Fruit fly (Drosophila melanogaster) whole organism, embryonic: ENCODE data around the gene cni.
A peak's percentile ranks its signal among the peaks of the same experiment; 100 is the strongest.

ENCODE experiments used
- B-H2 ChIP-seq: fragments of 200-800 bp; sonication (Bioruptor generic); optimal IDR thresholded peaks from 2 replicates; lab custom pipeline; 2018; ENCODE audit warnings: missing biosample characterization, mild to moderate bottlenecking, missing genetic modification characterization
- Bteb2 ChIP-seq: fragments of 200-800 bp; sonication (Bioruptor generic); optimal IDR thresholded peaks from 2 replicates; lab custom pipeline; 2016; ENCODE audit warnings: missing biosample characterization, missing genetic modification characterization
- CG10565 ChIP-seq: fragments of 200-800 bp; sonication (Bioruptor generic); optimal IDR thresholded peaks from 3 replicates; lab custom pipeline; 2016; ENCODE audit warnings: missing biosample characterization, mild to moderate bottlenecking, missing genetic modification characterization
- CG10979 ChIP-seq: fragments of 200-800 bp; sonication (Bioruptor generic); optimal IDR thresholded peaks from 2 replicates; lab custom pipeline; 2018; ENCODE audit warnings: missing biosample characterization, mild to moderate bottlenecking, missing genetic modification characterization, moderate library complexity
- CG11247 ChIP-seq: fragments of 200-800 bp; sonication (Bioruptor generic); IDR thresholded peaks from 2 replicates; pipeline ENCODE4 v1.3.6; 2022; ENCODE audit warnings: missing biosample characterization, missing genetic modification characterization
- CG12155 ChIP-seq: fragments of 200-800 bp; sonication (Bioruptor generic); optimal IDR thresholded peaks from 3 replicates; lab custom pipeline; 2016; ENCODE audit warnings: missing biosample characterization, missing genetic modification characterization
- CG1233 ChIP-seq: fragments of 200-800 bp; sonication (Bioruptor generic); optimal IDR thresholded peaks from 4 replicates; lab custom pipeline; 2018; ENCODE audit warnings: missing biosample characterization, mild to moderate bottlenecking, missing genetic modification characterization
- CG1602 ChIP-seq: fragments of 200-800 bp; sonication (Bioruptor generic); optimal IDR thresholded peaks from 3 replicates; lab custom pipeline; 2016; ENCODE audit warnings: missing biosample characterization, missing genetic modification characterization
- CG17186 ChIP-seq: fragments of 200-800 bp; sonication (Bioruptor generic); optimal IDR thresholded peaks from 3 replicates; lab custom pipeline; 2017; ENCODE audit warnings: missing biosample characterization, missing genetic modification reagents, missing genetic modification characterization
- CG1832 ChIP-seq: fragments of 200-800 bp; sonication (Bioruptor generic); optimal IDR thresholded peaks from 2 replicates; lab custom pipeline; 2017; ENCODE audit warnings: missing biosample characterization, mild to moderate bottlenecking, missing genetic modification characterization, inconsistent platforms
- CG2678 ChIP-seq: fragments of 200-800 bp; sonication (Bioruptor generic); optimal IDR thresholded peaks from 3 replicates; lab custom pipeline; 2019; ENCODE audit warnings: missing biosample characterization, mild to moderate bottlenecking, missing genetic modification characterization, moderate library complexity
- CG3995 ChIP-seq: fragments of 200-800 bp; sonication (Bioruptor generic); optimal IDR thresholded peaks from 3 replicates; lab custom pipeline; 2016; ENCODE audit warnings: missing biosample characterization, missing genetic modification characterization
- CG4820 ChIP-seq: fragments of 200-800 bp; sonication (Bioruptor generic); optimal IDR thresholded peaks from 3 replicates; lab custom pipeline; 2016; ENCODE audit warnings: missing biosample characterization, missing genetic modification characterization
- CG5245 ChIP-seq: fragments of 200-800 bp; sonication (Bioruptor generic); optimal IDR thresholded peaks from 3 replicates; lab custom pipeline; 2016; ENCODE audit warnings: missing biosample characterization, missing genetic modification characterization
- CG6175 ChIP-seq: fragments of 200-800 bp; sonication (Bioruptor generic); IDR thresholded peaks from 3 replicates; pipeline ENCODE4 v1.3.6; 2022; ENCODE audit warnings: missing biosample characterization, missing genetic modification characterization
- CG6272 ChIP-seq: fragments of 200-800 bp; sonication (Bioruptor generic); IDR thresholded peaks from 2 replicates; pipeline ENCODE4 v1.3.6; 2022; ENCODE audit warnings: missing biosample characterization, missing genetic modification characterization
- CG7372 ChIP-seq: fragments of 200-800 bp; sonication (Bioruptor generic); IDR thresholded peaks from 2 replicates; pipeline ENCODE4 v1.3.6; 2022; ENCODE audit warnings: missing biosample characterization, missing genetic modification characterization
- CG9609 ChIP-seq: fragments of 200-800 bp; sonication (Bioruptor generic); optimal IDR thresholded peaks from 3 replicates; lab custom pipeline; 2016; ENCODE audit warnings: missing biosample characterization, missing genetic modification characterization
- Chrac-16 ChIP-seq: fragments of 200-800 bp; sonication (Bioruptor generic); optimal IDR thresholded peaks from 3 replicates; lab custom pipeline; 2016; ENCODE audit warnings: missing biosample characterization, missing genetic modification characterization
- Deaf1 ChIP-seq: fragments of 200-800 bp; optimal IDR thresholded peaks from 3 replicates; lab custom pipeline; 2019; ENCODE audit warnings: missing biosample characterization, mild to moderate bottlenecking, missing genetic modification characterization, moderate library complexity
- Dll ChIP-seq: fragments of 200-800 bp; sonication (Bioruptor generic); IDR thresholded peaks from 4 replicates; pipeline ENCODE4 v1.3.6; 2022; ENCODE audit warnings: missing biosample characterization, missing genetic modification characterization; ENCODE audit not compliant: partially characterized antibody
- Fer2 ChIP-seq: fragments of 200-800 bp; sonication (Bioruptor generic); optimal IDR thresholded peaks from 2 replicates; lab custom pipeline; 2018; ENCODE audit warnings: missing biosample characterization, mild to moderate bottlenecking, missing genetic modification characterization, moderate library complexity
- Fer3 ChIP-seq: fragments of 200-800 bp; sonication (Bioruptor generic); optimal IDR thresholded peaks from 2 replicates; lab custom pipeline; 2018; ENCODE audit warnings: missing biosample characterization, mild to moderate bottlenecking, missing genetic modification characterization, moderate library complexity
- H15 ChIP-seq: fragments of 200-800 bp; sonication (Bioruptor generic); IDR thresholded peaks from 3 replicates; pipeline ENCODE4 v1.3.6; 2022; ENCODE audit warnings: missing biosample characterization, missing genetic modification characterization
- HLHmδ ChIP-seq: fragments of 200-800 bp; sonication (Bioruptor generic); optimal IDR thresholded peaks from 2 replicates; lab custom pipeline; 2018; ENCODE audit warnings: missing biosample characterization, mild to moderate bottlenecking, missing genetic modification characterization, moderate library complexity
- Hr78 ChIP-seq, 2 experiments: fragments of 200-800 bp in 1 of 2; fragments of >200 bp in 1 of 2; sonication (Bioruptor generic) in 1 of 2; optimal IDR thresholded peaks; 2 replicates each; lab custom pipeline; 2017 to 2019; ENCODE audit warnings: missing biosample characterization in 2 of 2, missing genetic modification characterization in 2 of 2, mild to moderate bottlenecking in 1 of 2, moderate library complexity in 1 of 2
- MBD-R2 ChIP-seq: fragments of 200-800 bp; sonication (Bioruptor generic); IDR thresholded peaks from 2 replicates; pipeline ENCODE4 v1.3.6; 2022; ENCODE audit warnings: missing biosample characterization, missing genetic modification characterization
- Max ChIP-seq: fragments of 200-800 bp; sonication (Bioruptor generic); optimal IDR thresholded peaks from 2 replicates; lab custom pipeline; 2016; ENCODE audit warnings: missing biosample characterization, mild to moderate bottlenecking, missing genetic modification characterization
- Nf-YA ChIP-seq: fragments of 200-800 bp; sonication (Bioruptor generic); IDR thresholded peaks from 2 replicates; pipeline ENCODE4 v1.3.6; 2022; ENCODE audit warnings: missing biosample characterization, missing genetic modification characterization
- NfI ChIP-seq: fragments of 200-800 bp; sonication (Bioruptor generic); optimal IDR thresholded peaks from 3 replicates; lab custom pipeline; 2018; ENCODE audit warnings: missing biosample characterization, mild to moderate bottlenecking, missing genetic modification characterization, moderate library complexity
- Vsx1 ChIP-seq: fragments of 200-800 bp; sonication (Bioruptor generic); optimal IDR thresholded peaks from 2 replicates; lab custom pipeline; 2017; ENCODE audit warnings: missing biosample characterization, mild to moderate bottlenecking, missing genetic modification characterization, missing genetic modification reagents
- aop ChIP-seq: fragments of 200-800 bp; sonication (Bioruptor generic); IDR thresholded peaks from 2 replicates; pipeline ENCODE4 v1.3.6; 2022; ENCODE audit warnings: missing biosample characterization, missing genetic modification characterization
- ash1 ChIP-seq: fragments of 200-800 bp; sonication (Bioruptor generic); optimal IDR thresholded peaks from 2 replicates; lab custom pipeline; 2018; ENCODE audit warnings: missing biosample characterization, mild to moderate bottlenecking, missing genetic modification characterization
- bcd ChIP-seq: fragments of 200-800 bp; sonication (Bioruptor generic); optimal IDR thresholded peaks from 2 replicates; lab custom pipeline; 2017; ENCODE audit warnings: missing biosample characterization, mild to moderate bottlenecking, missing genetic modification characterization
- bowl ChIP-seq: fragments of 200-800 bp; sonication (Bioruptor generic); IDR thresholded peaks from 2 replicates; pipeline ENCODE4 v1.3.6; 2022; ENCODE audit warnings: missing biosample characterization, missing genetic modification characterization
- chm ChIP-seq: fragments of 200-800 bp; sonication (Bioruptor generic); IDR thresholded peaks from 2 replicates; pipeline ENCODE4 v1.3.6; 2022; ENCODE audit warnings: missing biosample characterization, missing genetic modification characterization
- eve ChIP-seq, 2 experiments: fragments of >200 bp; optimal IDR thresholded peaks; 2 replicates each; lab custom pipeline; 2017; ENCODE audit warnings: missing biosample characterization in 2 of 2, missing genetic modification characterization in 2 of 2
- gt ChIP-seq: fragments of 200-800 bp; sonication (Bioruptor generic); IDR thresholded peaks from 2 replicates; pipeline ENCODE4 v1.3.6; 2022; ENCODE audit warnings: missing biosample characterization, missing genetic modification characterization
- h ChIP-seq: fragments of >200 bp; optimal IDR thresholded peaks from 2 replicates; lab custom pipeline; 2017
- kah ChIP-seq: fragments of 200-800 bp; sonication (Bioruptor generic); optimal IDR thresholded peaks from 2 replicates; lab custom pipeline; 2018; ENCODE audit warnings: missing biosample characterization, mild to moderate bottlenecking, missing genetic modification characterization
- klu ChIP-seq: fragments of 200-800 bp; sonication (Bioruptor generic); IDR thresholded peaks from 2 replicates; pipeline ENCODE4 v1.3.6; 2022; ENCODE audit warnings: missing biosample characterization, missing genetic modification characterization
- knrl ChIP-seq: fragments of 200-800 bp; sonication (Bioruptor generic); IDR thresholded peaks from 3 replicates; pipeline ENCODE4 v1.3.6; 2022; ENCODE audit warnings: missing biosample characterization, missing genetic modification characterization; ENCODE audit not compliant: partially characterized antibody
- phol ChIP-seq: fragments of 200-800 bp; sonication (Bioruptor generic); optimal IDR thresholded peaks from 3 replicates; lab custom pipeline; 2018; ENCODE audit warnings: missing biosample characterization, mild to moderate bottlenecking, missing genetic modification characterization, moderate library complexity
- prd ChIP-seq, 3 experiments: fragments of >200 bp in 2 of 3; fragments of 200-800 bp in 1 of 3; sonication (Bioruptor generic) in 1 of 3; optimal IDR thresholded peaks in 2 of 3; IDR thresholded peaks in 1 of 3; 2 replicates in 2 of 3; 3 replicates in 1 of 3; pipeline versions ENCODE4 v1.3.6 to Lab custom; 2017 to 2022; ENCODE audit warnings: missing biosample characterization in 1 of 3, missing genetic modification characterization in 1 of 3
- row ChIP-seq: fragments of 200-800 bp; sonication (Bioruptor generic); IDR thresholded peaks from 3 replicates; pipeline ENCODE4 v1.3.6; 2022; ENCODE audit warnings: missing biosample characterization, missing genetic modification characterization
- sd ChIP-seq: fragments of 200-800 bp; sonication (Bioruptor generic); optimal IDR thresholded peaks from 3 replicates; lab custom pipeline; 2018; ENCODE audit warnings: missing biosample characterization, mild to moderate bottlenecking, missing genetic modification characterization, moderate library complexity
- sens-2 ChIP-seq: fragments of 200-800 bp; sonication (Bioruptor generic); IDR thresholded peaks from 2 replicates; pipeline ENCODE4 v1.3.6; 2022; ENCODE audit warnings: missing biosample characterization, missing genetic modification characterization
- stc ChIP-seq: fragments of 200-800 bp; sonication (Bioruptor generic); IDR thresholded peaks from 2 replicates; pipeline ENCODE4 v1.3.6; 2022; ENCODE audit warnings: missing biosample characterization, missing genetic modification characterization
- tgo ChIP-seq: fragments of 200-800 bp; sonication (Bioruptor generic); IDR thresholded peaks from 3 replicates; pipeline ENCODE4 v1.3.6; 2022; ENCODE audit warnings: missing biosample characterization, missing genetic modification characterization
- tio ChIP-seq: fragments of 200-800 bp; sonication (Bioruptor generic); optimal IDR thresholded peaks from 2 replicates; lab custom pipeline; 2017; ENCODE audit warnings: missing biosample characterization, missing genetic modification characterization, inconsistent platforms

Gene cni

DNA sequence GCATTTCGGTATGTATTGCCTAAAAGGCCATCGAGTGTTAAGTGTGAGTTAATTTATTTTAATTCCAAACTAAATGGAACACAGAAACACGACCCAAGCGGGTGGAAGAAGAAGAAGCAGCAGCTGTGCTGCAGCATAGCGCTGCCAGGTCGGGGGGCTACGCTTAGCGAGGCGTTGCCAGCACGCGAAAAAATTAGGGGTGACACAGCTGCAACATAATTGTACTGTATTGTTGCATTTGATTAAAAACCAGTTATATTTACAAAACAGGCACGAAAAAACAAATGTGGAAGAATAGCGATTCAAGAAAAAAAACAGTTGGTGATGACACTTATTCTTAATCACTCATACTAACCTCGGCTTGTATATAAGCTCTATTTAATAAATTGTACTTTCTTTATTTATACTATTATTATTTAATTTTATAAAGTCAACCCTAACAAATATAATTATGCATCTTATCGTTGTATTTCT lies 39.7 kb upstream of the cni start (continued):
- TF ChIP-seq bcd (GFP tag; lab: Kevin White, UChicago) (peak; percentile 75), CG3995 (peak; percentile 39), kah (GFP tag; lab: Kevin White, UChicago) (peak; percentile 39), MBD-R2 (GFP tag; lab: Robert Waterston, UW) (peak; percentile 77), CG5245 (GFP tag; lab: Kevin White, UChicago) (peak; percentile 49), CG1233 (GFP tag; lab: Kevin White, UChicago) (peak; percentile 21), bowl (GFP tag; lab: Robert Waterston, UW) (peak; percentile 60; the same call in 1 of the 2 replicates), B-H2 (GFP tag; lab: Kevin White, UChicago) (peak; percentile 82), phol (peak; percentile 82), aop (GFP tag; lab: Robert Waterston, UW) (no peak), klu (peak; percentile 70; the same call in 1 of the 2 replicates), HLHmδ (GFP tag; lab: Kevin White, UChicago) (peak; percentile 7), CG11247 (peak; percentile 71), CG1832 (GFP tag; lab: Kevin White, UChicago) (no peak), tio (peak; percentile 65), CG10565 (GFP tag; lab: Kevin White, UChicago) (no peak), h (lab: Kevin White, UChicago) (no peak), Dll (GFP tag; lab: Robert Waterston, UW) (peak; percentile 70; the same call in 3 of the 4 replicates), CG7372 (GFP tag; lab: Robert Waterston, UW) (peak; percentile 47; the same call in 1 of the 2 replicates), sens-2 (GFP tag; lab: Robert Waterston, UW) (no peak), gt (peak; percentile 35; the same call in 1 of the 2 replicates), Max (GFP tag; lab: Kevin White, UChicago) (peak; percentile 63), CG4820 (peak; percentile 61), CG17186 (GFP tag; lab: Kevin White, UChicago) (peak; percentile 8), knrl (peak; percentile 68), prd (optimal IDR thresholded peaks at IDR 0.05; lab: Kevin White, UChicago) (no peak), prd (GFP tag; IDR thresholded peaks at IDR 0.05; lab: Robert Waterston, UW) (peak; percentile 81), CG6175 (GFP tag; lab: Robert Waterston, UW) (peak; percentile 75), CG2678 (tag; lab: Kevin White, UChicago) (no peak), CG10979 (tag; lab: Kevin White, UChicago) (peak; percentile 41), CG9609 (GFP tag; lab: Kevin White, UChicago) (peak; percentile 43), row (GFP tag; lab: Robert Waterston, UW) (peak; percentile 88), Bteb2 (GFP tag; lab: Kevin White, UChicago) (peak; percentile 27), tgo (GFP tag; lab: Robert Waterston, UW) (peak; percentile 70), Deaf1 (tag; lab: Kevin White, UChicago) (no peak), Nf-YA (GFP tag; lab: Robert Waterston, UW) (peak; percentile 76), Hr78 (GFP tag; optimal IDR thresholded peaks at IDR 0.05; lab: Kevin White, UChicago) (no peak), sd (no peak), Fer3 (tag; lab: Kevin White, UChicago) (no peak), Chrac-16 (GFP tag; lab: Kevin White, UChicago) (peak; percentile 67), stc (GFP tag; lab: Robert Waterston, UW) (peak; percentile 45; the same call in 1 of the 2 replicates), Fer2 (tag; lab: Kevin White, UChicago) (no peak), chm (GFP tag; lab: Robert Waterston, UW) (no peak; the same call in 1 of the 2 replicates), CG12155 (GFP tag; lab: Kevin White, UChicago) (peak; percentile 64), NfI (peak; percentile 71), eve (GFP tag; optimal IDR thresholded peaks at IDR 0.05; lab: Kevin White, UChicago) (no peak), CG1602 (peak; percentile 65), Vsx1 (no peak), ash1 (GFP tag; lab: Kevin White, UChicago) (no peak), CG6272 (GFP tag; lab: Robert Waterston, UW) (peak; percentile 71; the same call in 1 of the 2 replicates), H15 (GFP tag; lab: Robert Waterston, UW) (peak; percentile 74)
